Fruit fly (Drosophila melanogaster) whole organism, embryonic: ENCODE data around the gene CG6983.

Experiments used
- ATbp ChIP-seq: fragments of 200-800 bp; sonication (Bioruptor generic); optimal IDR thresholded peaks from 2 replicates; lab custom pipeline; 2017; ENCODE audit warnings: missing biosample characterization, mild to moderate bottlenecking, missing genetic modification characterization, missing genetic modification reagents
- Atf3 ChIP-seq: fragments of 200-800 bp; sonication (Bioruptor generic); optimal IDR thresholded peaks from 3 replicates; lab custom pipeline; 2016; ENCODE audit warnings: missing biosample characterization, missing genetic modification characterization
- Bgb ChIP-seq: fragments of 200-800 bp; sonication (Bioruptor generic); IDR thresholded peaks from 2 replicates; pipeline ENCODE4 v1.3.6; 2022; ENCODE audit warnings: missing biosample characterization, missing genetic modification characterization; ENCODE audit not compliant: partially characterized antibody
- CG10267 ChIP-seq: fragments of 200-800 bp; sonication (Bioruptor generic); optimal IDR thresholded peaks from 2 replicates; lab custom pipeline; 2018; ENCODE audit warnings: missing biosample characterization, mild to moderate bottlenecking, missing genetic modification characterization, moderate library complexity
- CG10462 ChIP-seq: fragments of 200-800 bp; sonication (Bioruptor generic); optimal IDR thresholded peaks from 2 replicates; lab custom pipeline; 2016; ENCODE audit warnings: missing biosample characterization, missing genetic modification characterization
- CG11504 ChIP-seq: fragments of 200-800 bp; sonication (Bioruptor generic); optimal IDR thresholded peaks from 3 replicates; lab custom pipeline; 2019; ENCODE audit warnings: missing biosample characterization, mild to moderate bottlenecking, missing genetic modification characterization, moderate library complexity
- CG12744 ChIP-seq: fragments of 200-800 bp; sonication (Bioruptor generic); optimal IDR thresholded peaks from 2 replicates; lab custom pipeline; 2016; ENCODE audit warnings: missing biosample characterization, missing genetic modification characterization
- CG14667 ChIP-seq: fragments of 200-800 bp; sonication (Bioruptor generic); IDR thresholded peaks from 2 replicates; pipeline ENCODE4 v1.3.6; 2022; ENCODE audit warnings: missing biosample characterization, missing genetic modification characterization
- CG1603 ChIP-seq: fragments of 200-800 bp; sonication (Bioruptor generic); optimal IDR thresholded peaks from 2 replicates; lab custom pipeline; 2019; ENCODE audit warnings: missing biosample characterization, mild to moderate bottlenecking, missing genetic modification characterization, moderate library complexity
- CG17186 ChIP-seq: fragments of 200-800 bp; sonication (Bioruptor generic); optimal IDR thresholded peaks from 3 replicates; lab custom pipeline; 2017; ENCODE audit warnings: missing biosample characterization, missing genetic modification reagents, missing genetic modification characterization
- CG18599 ChIP-seq: fragments of 200-800 bp; sonication (Bioruptor generic); optimal IDR thresholded peaks from 3 replicates; lab custom pipeline; 2017; ENCODE audit warnings: missing biosample characterization, missing genetic modification characterization, mild to moderate bottlenecking, moderate library complexity, missing genetic modification reagents
- CG30403 ChIP-seq: fragments of 200-800 bp; sonication (Bioruptor generic); optimal IDR thresholded peaks from 3 replicates; lab custom pipeline; 2016; ENCODE audit warnings: missing biosample characterization, missing genetic modification characterization
- CG30431 ChIP-seq: fragments of 200-800 bp; sonication (Bioruptor generic); optimal IDR thresholded peaks from 2 replicates; lab custom pipeline; 2017; ENCODE audit warnings: missing biosample characterization, missing genetic modification characterization
- CG31441 ChIP-seq: fragments of 200-800 bp; sonication (Bioruptor generic); IDR thresholded peaks from 2 replicates; pipeline ENCODE4 v1.3.6; 2022; ENCODE audit warnings: missing biosample characterization, missing genetic modification characterization
- CG4328 ChIP-seq: fragments of 200-800 bp; sonication (Bioruptor generic); optimal IDR thresholded peaks from 3 replicates; lab custom pipeline; 2017; ENCODE audit warnings: missing biosample characterization, missing genetic modification reagents, missing genetic modification characterization
- CG43689 ChIP-seq: fragments of 200-800 bp; sonication (Bioruptor generic); IDR thresholded peaks from 2 replicates; pipeline ENCODE4 v1.3.6; 2022; ENCODE audit warnings: missing biosample characterization, missing genetic modification characterization
- CG6689 ChIP-seq: fragments of 200-800 bp; sonication (Bioruptor generic); IDR thresholded peaks from 2 replicates; pipeline ENCODE4 v1.3.6; 2022; ENCODE audit warnings: missing biosample characterization, missing genetic modification characterization
- CHES-1-like ChIP-seq: fragments of 200-800 bp; sonication (Bioruptor generic); optimal IDR thresholded peaks from 2 replicates; lab custom pipeline; 2016; ENCODE audit warnings: missing biosample characterization, missing genetic modification characterization
- Dip2 ChIP-seq: fragments of 200-800 bp; sonication (Bioruptor generic); IDR thresholded peaks from 2 replicates; pipeline ENCODE4 v1.3.6; 2022; ENCODE audit warnings: missing biosample characterization, missing genetic modification characterization
- Eip74EF ChIP-seq, 2 experiments: fragments of 200-800 bp in 1 of 2; fragments of >200 bp in 1 of 2; sonication (Bioruptor generic) in 1 of 2; optimal IDR thresholded peaks; 2 replicates each; lab custom pipeline; 2017 to 2019; ENCODE audit warnings: missing biosample characterization in 2 of 2, missing genetic modification characterization in 2 of 2, mild to moderate bottlenecking in 1 of 2, moderate library complexity in 1 of 2
- HmgD ChIP-seq: fragments of 200-800 bp; sonication (Bioruptor generic); optimal IDR thresholded peaks from 3 replicates; lab custom pipeline; 2016; ENCODE audit warnings: missing biosample characterization, missing genetic modification characterization
- Lpt ChIP-seq: fragments of >200 bp; optimal IDR thresholded peaks from 2 replicates; lab custom pipeline; 2018; ENCODE audit warnings: missing biosample characterization, missing genetic modification characterization
- Mrtf ChIP-seq: fragments of 200-800 bp; sonication (Bioruptor generic); IDR thresholded peaks from 3 replicates; pipeline ENCODE4 v1.3.6; 2022; ENCODE audit warnings: missing biosample characterization, missing genetic modification characterization
- Scr ChIP-seq: fragments of 200-800 bp; sonication (Bioruptor generic); IDR thresholded peaks from 2 replicates; pipeline ENCODE4 v1.3.6; 2022; ENCODE audit warnings: missing biosample characterization, missing genetic modification characterization; ENCODE audit not compliant: partially characterized antibody
- Six4 ChIP-seq: fragments of 200-800 bp; sonication (Bioruptor generic); optimal IDR thresholded peaks from 2 replicates; lab custom pipeline; 2016; ENCODE audit warnings: missing biosample characterization, missing genetic modification characterization
- Xbp1 ChIP-seq: fragments of 200-800 bp; sonication (Bioruptor generic); optimal IDR thresholded peaks from 3 replicates; lab custom pipeline; 2016; ENCODE audit warnings: missing biosample characterization, mild to moderate bottlenecking, missing genetic modification characterization
- bowl ChIP-seq: fragments of 200-800 bp; sonication (Bioruptor generic); IDR thresholded peaks from 2 replicates; pipeline ENCODE4 v1.3.6; 2022; ENCODE audit warnings: missing biosample characterization, missing genetic modification characterization
- cas ChIP-seq: fragments of 200-800 bp; sonication (Bioruptor generic); IDR thresholded peaks from 2 replicates; pipeline ENCODE4 v1.3.6; 2022; ENCODE audit warnings: missing biosample characterization, missing genetic modification characterization
- cato ChIP-seq: fragments of 200-800 bp; sonication (Bioruptor generic); optimal IDR thresholded peaks from 2 replicates; lab custom pipeline; 2016; ENCODE audit warnings: missing biosample characterization, missing genetic modification characterization, borderline replicate concordance
- chinmo ChIP-seq: fragments of 200-800 bp; sonication (Bioruptor generic); IDR thresholded peaks from 4 replicates; pipeline ENCODE4 v1.3.6; 2022; ENCODE audit warnings: missing biosample characterization, missing genetic modification characterization; ENCODE audit not compliant: partially characterized antibody
- chn ChIP-seq: fragments of 200-800 bp; sonication (Bioruptor generic); optimal IDR thresholded peaks from 2 replicates; lab custom pipeline; 2016; ENCODE audit warnings: missing biosample characterization, missing genetic modification characterization
- dan ChIP-seq: fragments of 200-800 bp; sonication (Bioruptor generic); IDR thresholded peaks from 2 replicates; pipeline ENCODE4 v1.3.6; 2022; ENCODE audit warnings: missing biosample characterization, missing genetic modification characterization
- danr ChIP-seq: fragments of 200-800 bp; sonication (Bioruptor generic); IDR thresholded peaks from 2 replicates; pipeline ENCODE4 v1.3.6; 2022; ENCODE audit warnings: missing biosample characterization, missing genetic modification characterization
- ewg ChIP-seq: fragments of 200-800 bp; sonication (Bioruptor generic); optimal IDR thresholded peaks from 3 replicates; lab custom pipeline; 2017; ENCODE audit warnings: mild to moderate bottlenecking, missing biosample characterization, missing genetic modification reagents, missing genetic modification characterization
- gem ChIP-seq: fragments of 200-800 bp; sonication (Bioruptor generic); optimal IDR thresholded peaks from 2 replicates; lab custom pipeline; 2019; ENCODE audit warnings: missing biosample characterization, mild to moderate bottlenecking, missing genetic modification characterization, moderate library complexity
- mld ChIP-seq: fragments of 200-800 bp; sonication (Bioruptor generic); IDR thresholded peaks from 3 replicates; pipeline ENCODE4 v1.3.6; 2022; ENCODE audit warnings: missing biosample characterization, missing genetic modification characterization; ENCODE audit not compliant: partially characterized antibody
- org-1 ChIP-seq: fragments of 200-800 bp; sonication (Bioruptor generic); optimal IDR thresholded peaks from 2 replicates; lab custom pipeline; 2017; ENCODE audit warnings: missing biosample characterization, missing genetic modification characterization
- otp ChIP-seq: fragments of 200-800 bp; sonication (Bioruptor generic); IDR thresholded peaks from 3 replicates; pipeline ENCODE4, ENCODE4 v1.3.6; 2022; ENCODE audit warnings: missing biosample characterization, missing genetic modification characterization
- pho ChIP-seq: fragments of 200-800 bp; sonication (Bioruptor generic); optimal IDR thresholded peaks from 2 replicates; lab custom pipeline; 2016; ENCODE audit warnings: missing biosample characterization, missing genetic modification characterization
- pnt ChIP-seq: fragments of 200-800 bp; sonication (Bioruptor generic); optimal IDR thresholded peaks from 3 replicates; lab custom pipeline; 2016; ENCODE audit warnings: missing biosample characterization, missing genetic modification characterization
- pum ChIP-seq: fragments of 200-800 bp; sonication (Bioruptor generic); optimal IDR thresholded peaks from 2 replicates; lab custom pipeline; 2016; ENCODE audit warnings: missing biosample characterization, missing genetic modification characterization
- schlank ChIP-seq: fragments of 200-800 bp; sonication (Bioruptor generic); optimal IDR thresholded peaks from 2 replicates; lab custom pipeline; 2018; ENCODE audit warnings: missing biosample characterization, mild to moderate bottlenecking, missing genetic modification characterization
- slou ChIP-seq: fragments of 200-800 bp; sonication (Bioruptor generic); optimal IDR thresholded peaks from 3 replicates; lab custom pipeline; 2016; ENCODE audit warnings: missing biosample characterization, missing genetic modification characterization
- tin ChIP-seq: fragments of 200-800 bp; sonication (Bioruptor generic); optimal IDR thresholded peaks from 3 replicates; lab custom pipeline; 2016; ENCODE audit warnings: missing biosample characterization, missing genetic modification characterization
- tna ChIP-seq: fragments of 200-800 bp; sonication (Bioruptor generic); IDR thresholded peaks from 2 replicates; pipeline ENCODE4 v1.3.6; 2022; ENCODE audit warnings: missing biosample characterization, missing genetic modification characterization; ENCODE audit not compliant: partially characterized antibody
- vvl ChIP-seq: fragments of 200-800 bp; sonication (Bioruptor generic); IDR thresholded peaks from 2 replicates; pipeline ENCODE4 v1.3.6; 2022; ENCODE audit warnings: missing biosample characterization, missing genetic modification characterization
- zen2 ChIP-seq: fragments of 200-800 bp; sonication (Bioruptor generic); IDR thresholded peaks from 3 replicates; pipeline ENCODE4 v1.3.6; 2022; ENCODE audit warnings: missing biosample characterization, missing genetic modification characterization; ENCODE audit not compliant: partially characterized antibody
- zf30C ChIP-seq: fragments of 200-800 bp; sonication (Bioruptor generic); optimal IDR thresholded peaks from 3 replicates; lab custom pipeline; 2018; ENCODE audit warnings: missing biosample characterization, mild to moderate bottlenecking, missing genetic modification characterization

Gene CG6983

dm6 chr3L:8457866-8458766 lies 8.9 kb upstream of the CG6983 start (continued):
- TF ChIP-seq pho (GFP tag; lab: Kevin White, UChicago) (peak; percentile 96), pum (GFP tag; lab: Kevin White, UChicago) (peak; percentile 98), dan (peak; percentile 88), CG18599 (peak; percentile 98), CG4328 (peak; percentile 95), vvl (GFP tag; lab: Robert Waterston, UW) (peak; percentile 99), Eip74EF (GFP tag; optimal IDR thresholded peaks at IDR 0.05; lab: Kevin White, UChicago) (peak in 1 of 2 experiments; percentile 99), mld (GFP tag; lab: Robert Waterston, UW) (0 out of 3 replicates have a peak, but pooled peaks have one; percentile 22), Six4 (GFP tag; lab: Kevin White, UChicago) (peak; percentile 99), CG30431 (peak; percentile 97), danr (peak; percentile 95), Lpt (GFP tag; lab: Kevin White, UChicago) (no peak), CG11504 (tag; lab: Kevin White, UChicago) (peak; percentile 98), zen2 (GFP tag; lab: Robert Waterston, UW) (no peak), Xbp1 (GFP tag; lab: Kevin White, UChicago) (peak; percentile 99), pnt (GFP tag; lab: Kevin White, UChicago) (peak; percentile 97), CG1603 (peak; percentile 96), schlank (tag; lab: Kevin White, UChicago) (peak; percentile 92), tin (GFP tag; lab: Kevin White, UChicago) (peak; percentile 99), Scr (GFP tag; lab: Robert Waterston, UW) (no peak), chinmo (GFP tag; lab: Robert Waterston, UW) (0 out of 4 replicates have a peak, but pooled peaks have one; percentile 59), chn (GFP tag; lab: Kevin White, UChicago) (peak; percentile 97), zf30C (GFP tag; lab: Kevin White, UChicago) (peak; percentile 95), org-1 (peak; percentile 98), CG17186 (GFP tag; lab: Kevin White, UChicago) (peak; percentile 93), bowl (GFP tag; lab: Robert Waterston, UW) (peak; percentile 94), CG14667 (GFP tag; lab: Robert Waterston, UW) (peak; percentile 96), Mrtf (peak; percentile 96), CG6689 (peak; percentile 98), Atf3 (peak; percentile 97), cato (peak; percentile 97), slou (GFP tag; lab: Kevin White, UChicago) (peak; percentile 95), CG10267 (tag; lab: Kevin White, UChicago) (peak; percentile 94), CG10462 (GFP tag; lab: Kevin White, UChicago) (peak; percentile 97), Bgb (peak; percentile 39; the same call in 1 of the 2 replicates), ewg (GFP tag; lab: Kevin White, UChicago) (peak; percentile 97), CG43689 (GFP tag; lab: Robert Waterston, UW) (peak; percentile 95), ATbp (GFP tag; lab: Kevin White, UChicago) (peak; percentile 99), CG31441 (peak; percentile 99), gem (tag; lab: Kevin White, UChicago) (peak; percentile 99), tna (GFP tag; lab: Robert Waterston, UW) (no peak), cas (peak; percentile 88), otp (peak; percentile 98), CHES-1-like (peak; percentile 96), HmgD (GFP tag; lab: Kevin White, UChicago) (peak; percentile 95), CG30403 (GFP tag; lab: Kevin White, UChicago) (peak; percentile 99), CG12744 (GFP tag; lab: Kevin White, UChicago) (peak; percentile 96), Dip2 (GFP tag; lab: Robert Waterston, UW) (peak; percentile 60; the same call in 1 of the 2 replicates)
